Fruit fly (Drosophila melanogaster) whole organism, prepupa: Measurements from ENCODE around the gene Dr.

ENCODE experiments used
- CG10669 ChIP-seq: fragments of 200-800 bp; sonication (Bioruptor generic); optimal IDR thresholded peaks from 3 replicates; lab custom pipeline; 2018; ENCODE audit warnings: missing biosample characterization, mild to moderate bottlenecking, missing genetic modification characterization, moderate library complexity
- CG3032 ChIP-seq: fragments of 200-800 bp; optimal IDR thresholded peaks from 2 replicates; lab custom pipeline; 2019; ENCODE audit warnings: missing biosample characterization, mild to moderate bottlenecking, missing genetic modification characterization, moderate library complexity
- CG31627 ChIP-seq: fragments of 200-800 bp; sonication (Bioruptor generic); optimal IDR thresholded peaks from 3 replicates; lab custom pipeline; 2016; ENCODE audit warnings: missing biosample characterization, missing genetic modification characterization
- CG32006 ChIP-seq: fragments of 200-800 bp; sonication (Bioruptor generic); optimal IDR thresholded peaks from 3 replicates; lab custom pipeline; 2017; ENCODE audit warnings: missing biosample characterization, mild to moderate bottlenecking, missing genetic modification characterization
- CG3919 ChIP-seq: fragments of 200-800 bp; sonication (Bioruptor generic); optimal IDR thresholded peaks from 3 replicates; lab custom pipeline; 2016; ENCODE audit warnings: missing biosample characterization, missing genetic modification characterization
- CG6163 ChIP-seq: fragments of 200-800 bp; sonication (Bioruptor generic); IDR thresholded peaks from 3 replicates; pipeline ENCODE4 v1.3.6; 2022; ENCODE audit warnings: missing biosample characterization, missing genetic modification characterization
- Eip75B ChIP-seq: fragments of 200-800 bp; sonication (Bioruptor generic); optimal IDR thresholded peaks from 3 replicates; lab custom pipeline; 2016; ENCODE audit warnings: missing biosample characterization, missing genetic modification characterization
- Hr39 ChIP-seq: fragments of 200-800 bp; sonication (Bioruptor generic); optimal IDR thresholded peaks from 2 replicates; lab custom pipeline; 2016; ENCODE audit warnings: missing biosample characterization, missing genetic modification characterization
- Lpt ChIP-seq: fragments of 200-800 bp; sonication (Bioruptor generic); optimal IDR thresholded peaks from 3 replicates; lab custom pipeline; 2016; ENCODE audit warnings: missing biosample characterization, missing genetic modification characterization
- Sox102F ChIP-seq: fragments of 200-800 bp; sonication (Bioruptor generic); optimal IDR thresholded peaks from 2 replicates; lab custom pipeline; 2016; ENCODE audit warnings: missing biosample characterization, mild to moderate bottlenecking, missing genetic modification characterization
- dsx ChIP-seq: fragments of 200-800 bp; optimal IDR thresholded peaks from 3 replicates; lab custom pipeline; 2019; ENCODE audit warnings: missing biosample characterization, mild to moderate bottlenecking, missing genetic modification characterization, moderate library complexity; ENCODE audit not compliant: poor library complexity, severe bottlenecking
- salr ChIP-seq, 2 experiments: fragments of 200-800 bp; sonication (Bioruptor generic); optimal IDR thresholded peaks; 3 replicates each; lab custom pipeline; 2016 to 2018; ENCODE audit warnings: missing biosample characterization in 2 of 2, missing genetic modification characterization in 2 of 2, mild to moderate bottlenecking in 1 of 2
- svp ChIP-seq: fragments of 200-800 bp; sonication (Bioruptor generic); peaks from one replicate; lab custom pipeline; 2016; ENCODE audit warnings: missing biosample characterization, missing genetic modification characterization

DNA sequence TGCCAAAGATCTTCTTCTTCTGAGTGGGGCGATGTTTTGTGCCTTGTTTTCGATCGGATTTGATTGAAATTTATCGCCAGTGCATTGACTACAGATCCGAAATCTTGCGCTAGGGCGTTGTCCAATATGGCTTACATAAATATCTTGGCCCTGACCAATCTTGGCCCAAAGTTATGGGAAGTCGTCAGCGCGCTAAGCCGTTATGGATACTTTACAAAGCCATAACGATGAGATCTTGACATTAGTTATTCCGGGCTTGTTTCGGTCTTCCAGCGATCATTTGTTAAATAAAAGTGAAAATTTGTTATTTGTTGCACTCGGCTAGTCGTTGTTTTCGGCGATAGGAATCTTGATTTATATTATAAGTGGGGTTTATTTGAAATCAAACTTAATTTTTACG is 37.7 kb upstream of the Dr start:
- TF ChIP-seq svp (GFP tag; lab: Kevin White, UChicago) (no peak), Hr39 (GFP tag; lab: Kevin White, UChicago) (no peak), CG3919 (GFP tag; lab: Kevin White, UChicago) (no peak), CG10669 (no peak), salr (GFP tag; optimal IDR thresholded peaks at IDR 0.05; lab: Kevin White, UChicago) (no peak), Sox102F (GFP tag; lab: Kevin White, UChicago) (no peak), CG32006 (GFP tag; lab: Kevin White, UChicago) (no peak), Eip75B (GFP tag; lab: Kevin White, UChicago) (no peak), CG31627 (no peak), Lpt (no peak), CG6163 (GFP tag; lab: Robert Waterston, UW) (no peak), CG3032 (no peak), dsx (no peak)
